Fruit fly (Drosophila melanogaster): ENCODE results near the gene CG9581.

The CG9581 gene

DNA sequence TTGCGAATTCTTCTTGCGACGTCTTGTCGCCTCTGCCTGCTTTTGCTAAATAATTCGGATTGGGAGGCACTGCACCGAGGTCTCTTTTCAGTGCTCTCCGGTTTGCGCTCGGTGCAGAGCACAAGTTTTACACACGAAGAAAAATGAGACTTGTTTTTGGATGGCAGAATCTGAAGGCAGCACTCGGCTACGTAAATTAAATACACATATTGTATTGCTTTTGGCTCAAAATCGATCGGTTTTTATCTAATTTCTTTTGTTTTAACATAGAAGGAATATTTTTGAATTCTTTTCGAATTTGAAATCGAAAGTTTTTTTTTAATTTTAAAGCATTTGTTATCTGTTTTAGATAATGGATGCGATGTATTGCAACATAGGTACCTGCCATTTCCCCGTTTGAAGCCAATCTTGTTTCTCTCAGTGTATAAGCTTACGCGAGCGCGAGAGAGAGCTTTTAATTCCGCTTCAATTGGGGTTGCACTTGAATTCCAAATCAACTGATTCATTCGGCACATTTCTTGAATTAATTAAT is 3.7 kb upstream of the CG9581 start, which contains the start of gene AnxB10 (continued):
- TF ChIP-seq CG31627 (GFP tag; optimal IDR thresholded peaks at IDR 0.05) (peak; percentile 95), Eip78C (GFP tag) (peak; percentile 99), CG34406 (GFP tag; optimal IDR thresholded peaks at IDR 0.05) (peak; percentile 95), svp (GFP tag) (peak; percentile 98), Sox102F (GFP tag; optimal IDR thresholded peaks at IDR 0.05) (peak; percentile 94), Hr4 (GFP tag; optimal IDR thresholded peaks at IDR 0.05) (peak; percentile 93), Eip93F (GFP tag; optimal IDR thresholded peaks at IDR 0.05) (peak; percentile 81), cyc (GFP tag; optimal IDR thresholded peaks at IDR 0.05) (peak; percentile 94), CG8632 (GFP tag; optimal IDR thresholded peaks at IDR 0.05) (peak; percentile 95), CG11294 (GFP tag; IDR thresholded peaks at IDR 0.05) (peak; percentile 88), Met (GFP tag; optimal IDR thresholded peaks at IDR 0.05) (peak; percentile 96), CG7368 (GFP tag; optimal IDR thresholded peaks at IDR 0.05) (peak; percentile 93), fd59A (GFP tag; optimal IDR thresholded peaks at IDR 0.05) (peak; percentile 91), pdm3 (GFP tag; optimal IDR thresholded peaks at IDR 0.05) (peak; percentile 97), CG11762 (GFP tag; optimal IDR thresholded peaks at IDR 0.05; ENCODE audit: insufficient read depth) (peak; percentile 94), CG10631 (GFP tag; optimal IDR thresholded peaks at IDR 0.05) (peak; percentile 93), CG8119 (GFP tag; IDR thresholded peaks at IDR 0.05) (peak; percentile 94), CG16779 (tag; optimal IDR thresholded peaks at IDR 0.05) (peak; percentile 87), topi (GFP tag; optimal IDR thresholded peaks at IDR 0.05) (peak; percentile 96), CG3032 (tag; optimal IDR thresholded peaks at IDR 0.05) (peak; percentile 93), CG6163 (GFP tag; IDR thresholded peaks at IDR 0.05) (peak; percentile 89), fkh (GFP tag; optimal IDR thresholded peaks at IDR 0.05) (no peak), ss (GFP tag; optimal IDR thresholded peaks at IDR 0.05) (peak; percentile 82 to 92), CG6854 (GFP tag; optimal IDR thresholded peaks at IDR 0.05) (peak; percentile 88), CG1621 (tag; optimal IDR thresholded peaks at IDR 0.05) (peak; percentile 81), Sox14 (GFP tag; optimal IDR thresholded peaks at IDR 0.05) (peak; percentile 95), CG11902 (GFP tag; optimal IDR thresholded peaks at IDR 0.05) (peak; percentile 94), Lpt (GFP tag; optimal IDR thresholded peaks at IDR 0.05) (peak; percentile 91), Hr38 (GFP tag; optimal IDR thresholded peaks at IDR 0.05) (peak; percentile 32), Hr39 (GFP tag; optimal IDR thresholded peaks at IDR 0.05) (peak; percentile 94), salr (GFP tag; optimal IDR thresholded peaks at IDR 0.05) (peak; percentile 69 to 94), net (GFP tag; optimal IDR thresholded peaks at IDR 0.05) (peak; percentile 96), CG15336 (GFP tag; IDR thresholded peaks at IDR 0.05) (peak; percentile 95), CG9139 (GFP tag; optimal IDR thresholded peaks at IDR 0.05) (peak; percentile 88), Ets21C (GFP tag; optimal IDR thresholded peaks at IDR 0.05) (peak; percentile 92), Eip75B (GFP tag; optimal IDR thresholded peaks at IDR 0.05) (peak; percentile 95), CG10669 (GFP tag; optimal IDR thresholded peaks at IDR 0.05) (peak; percentile 95), dac (GFP tag; optimal IDR thresholded peaks at IDR 0.05) (peak; percentile 90), CG3919 (GFP tag; optimal IDR thresholded peaks at IDR 0.05) (peak; percentile 96), lz (GFP tag; optimal IDR thresholded peaks at IDR 0.05) (peak; percentile 96), eg (GFP tag; IDR thresholded peaks at IDR 0.05) (peak; percentile 86; the same call in 2 of the 3 replicates)

DNA sequence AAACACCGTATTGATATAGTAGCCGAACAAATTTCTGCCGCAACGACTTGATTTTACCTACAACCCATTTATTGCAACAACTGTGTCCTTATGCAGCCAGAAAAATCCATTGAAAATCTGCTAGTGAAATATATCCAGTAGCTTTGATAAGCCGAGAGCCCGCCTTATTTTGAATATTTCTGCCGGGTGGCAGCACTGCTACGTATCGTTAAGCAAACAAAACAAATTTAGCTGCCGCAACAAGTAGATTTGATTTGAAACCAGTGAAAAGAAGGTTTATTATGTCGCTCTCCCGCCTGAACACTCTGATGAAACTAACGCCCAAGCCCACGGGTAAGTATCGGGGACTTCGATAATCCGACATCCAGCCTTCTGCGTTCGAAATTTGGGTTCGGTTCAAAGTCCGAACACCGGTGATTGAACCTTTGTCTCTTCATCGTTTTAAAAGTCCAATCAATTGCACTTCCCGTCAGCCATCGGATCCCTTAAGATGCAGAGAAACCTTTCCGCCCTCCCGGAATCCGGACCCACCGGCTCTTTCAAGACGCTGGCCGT is 3.2 kb downstream of the CG9581 start, which contains the start of gene CG9577:
CG9577 (plus strand) TSS at position 190 of the 555 bp plus-strand sequence.
- TF ChIP-seq CG9139 (GFP tag; optimal IDR thresholded peaks at IDR 0.05): peak; percentile 92
- no peak for TF ChIP-seq CG34406 (GFP tag; optimal IDR thresholded peaks at IDR 0.05)
- peak; percentile 71 for TF ChIP-seq CG1621 (tag; optimal IDR thresholded peaks at IDR 0.05)
- TF ChIP-seq cyc (GFP tag; optimal IDR thresholded peaks at IDR 0.05): no peak
- peak; percentile 48 for TF ChIP-seq net (GFP tag; optimal IDR thresholded peaks at IDR 0.05)
- peak; percentile 93 to 94 for TF ChIP-seq ss (GFP tag; optimal IDR thresholded peaks at IDR 0.05)
- no peak for TF ChIP-seq acj6 (GFP tag; optimal IDR thresholded peaks at IDR 0.05)
- peak; percentile 50; the same call in 1 of the 3 replicates for TF ChIP-seq eg (GFP tag; IDR thresholded peaks at IDR 0.05)
- TF ChIP-seq CG6854 (GFP tag; optimal IDR thresholded peaks at IDR 0.05): peak; percentile 89
- no peak for TF ChIP-seq fd59A (GFP tag; optimal IDR thresholded peaks at IDR 0.05)
- peak; percentile 33 for TF ChIP-seq CG3919 (GFP tag; optimal IDR thresholded peaks at IDR 0.05)
- no peak for TF ChIP-seq Met (GFP tag; optimal IDR thresholded peaks at IDR 0.05)
- TF ChIP-seq CG10631 (GFP tag; optimal IDR thresholded peaks at IDR 0.05): no peak
- TF ChIP-seq Sox102F (GFP tag; optimal IDR thresholded peaks at IDR 0.05): no peak
- TF ChIP-seq fd85E (GFP tag; optimal IDR thresholded peaks at IDR 0.05): no peak
- TF ChIP-seq Eip93F (GFP tag; optimal IDR thresholded peaks at IDR 0.05): no peak
- TF ChIP-seq fkh (GFP tag; optimal IDR thresholded peaks at IDR 0.05): peak; percentile 93
- peak in 1 of 2 experiments; percentile 36 for TF ChIP-seq salr (GFP tag; optimal IDR thresholded peaks at IDR 0.05)
- no peak for TF ChIP-seq CG8632 (GFP tag; optimal IDR thresholded peaks at IDR 0.05)
- no peak for TF ChIP-seq lz (GFP tag; optimal IDR thresholded peaks at IDR 0.05)
- peak; percentile 20 for TF ChIP-seq CG11762 (GFP tag; optimal IDR thresholded peaks at IDR 0.05; ENCODE audit: insufficient read depth)
- peak; percentile 11 for TF ChIP-seq Blimp-1 (GFP tag; optimal IDR thresholded peaks at IDR 0.05)
- no peak for TF ChIP-seq CG11902 (GFP tag; optimal IDR thresholded peaks at IDR 0.05)
- peak; percentile 12 for TF ChIP-seq CG3032 (tag; optimal IDR thresholded peaks at IDR 0.05)
- peak; percentile 49; the same call in 1 of the 2 replicates for TF ChIP-seq CG15336 (GFP tag; IDR thresholded peaks at IDR 0.05)
- TF ChIP-seq Sox15 (GFP tag; optimal IDR thresholded peaks at IDR 0.05): no peak
- TF ChIP-seq CG8319 (GFP tag; optimal IDR thresholded peaks at IDR 0.05): no peak
- TF ChIP-seq pdm3 (GFP tag; optimal IDR thresholded peaks at IDR 0.05): no peak

All from whole organism, prepupa.